Worm (Caenorhabditis elegans): ENCODE data around the gene vha-9.

DNA sequence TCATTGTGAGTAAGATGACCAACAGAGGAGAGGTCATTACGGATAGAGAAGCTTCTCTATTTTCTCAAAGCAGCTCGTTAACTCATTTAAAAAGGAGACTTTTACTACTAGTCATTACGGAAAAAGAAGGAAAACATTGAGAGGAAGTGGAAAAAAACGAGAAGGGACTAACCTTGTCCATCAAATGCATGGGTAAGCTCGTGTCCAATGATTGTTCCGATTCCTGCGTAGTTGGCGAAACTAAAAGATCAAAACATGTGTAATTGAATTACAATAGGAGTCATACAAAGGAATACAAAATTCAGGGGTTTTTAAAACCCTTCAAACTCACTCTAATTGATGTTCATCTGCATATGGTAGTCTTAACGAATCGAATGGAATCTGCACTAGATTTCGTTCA is 18.5 kb downstream of the vha-9 start:
- TF ChIP-seq athp-1 (tag; optimal IDR thresholded peaks at IDR 0.05) (no peak), unc-130 (GFP tag; optimal IDR thresholded peaks at IDR 0.05) (no peak), bed-2 (GFP tag; IDR thresholded peaks at IDR 0.05) (no peak), ceh-79 (tag; optimal IDR thresholded peaks at IDR 0.05) (no peak), snpc-4 (GFP tag; optimal IDR thresholded peaks at IDR 0.05) (no peak), snpc-4 (tag; optimal IDR thresholded peaks at IDR 0.05) (no peak), akir-1 (GFP tag; optimal IDR thresholded peaks at IDR 0.05) (no peak), zim-3 (tag; optimal IDR thresholded peaks at IDR 0.05) (no peak)
